Fruit fly (Drosophila melanogaster) whole organism, embryonic: ENCODE measurements around the gene CG32313.
A peak's percentile ranks its signal among the peaks of the same experiment; 100 is the strongest.

Source experiments
- CG12071 ChIP-seq: fragments of 200-800 bp; sonication (Bioruptor generic); optimal IDR thresholded peaks from 3 replicates; lab custom pipeline; 2018; ENCODE audit warnings: missing biosample characterization, mild to moderate bottlenecking, missing genetic modification characterization
- CG12769 ChIP-seq: fragments of 200-800 bp; sonication (Bioruptor generic); optimal IDR thresholded peaks from 2 replicates; lab custom pipeline; 2019; ENCODE audit warnings: missing biosample characterization, mild to moderate bottlenecking, missing genetic modification characterization, moderate library complexity
- CG13624 ChIP-seq: fragments of 200-800 bp; sonication (Bioruptor generic); optimal IDR thresholded peaks from 2 replicates; lab custom pipeline; 2016; ENCODE audit warnings: missing biosample characterization, missing genetic modification characterization
- CG14014 ChIP-seq: fragments of 200-800 bp; sonication (Bioruptor generic); IDR thresholded peaks from 2 replicates; pipeline ENCODE4 v1.3.6; 2022; ENCODE audit warnings: missing biosample characterization, missing genetic modification characterization
- CG14710 ChIP-seq: fragments of 200-800 bp; sonication (Bioruptor generic); optimal IDR thresholded peaks from 3 replicates; lab custom pipeline; 2019; ENCODE audit warnings: missing biosample characterization, mild to moderate bottlenecking, missing genetic modification characterization, moderate library complexity
- CG15479 ChIP-seq: fragments of 200-800 bp; sonication (Bioruptor generic); optimal IDR thresholded peaks from 3 replicates; lab custom pipeline; 2019; ENCODE audit warnings: missing biosample characterization, mild to moderate bottlenecking, missing genetic modification characterization, moderate library complexity
- CG15514 ChIP-seq: fragments of 200-800 bp; sonication (Bioruptor generic); optimal IDR thresholded peaks from 3 replicates; lab custom pipeline; 2017; ENCODE audit warnings: missing biosample characterization, missing genetic modification characterization, mild to moderate bottlenecking, moderate library complexity, missing genetic modification reagents
- CG1603 ChIP-seq: fragments of 200-800 bp; sonication (Bioruptor generic); optimal IDR thresholded peaks from 2 replicates; lab custom pipeline; 2019; ENCODE audit warnings: missing biosample characterization, mild to moderate bottlenecking, missing genetic modification characterization, moderate library complexity
- CG1647 ChIP-seq: fragments of 200-800 bp; sonication (Bioruptor generic); optimal IDR thresholded peaks from 3 replicates; lab custom pipeline; 2016; ENCODE audit warnings: missing biosample characterization, missing genetic modification characterization
- CG1832 ChIP-seq: fragments of 200-800 bp; sonication (Bioruptor generic); optimal IDR thresholded peaks from 2 replicates; lab custom pipeline; 2017; ENCODE audit warnings: missing biosample characterization, mild to moderate bottlenecking, missing genetic modification characterization, inconsistent platforms
- CG2129 ChIP-seq: fragments of 200-800 bp; sonication (Bioruptor generic); IDR thresholded peaks from 2 replicates; pipeline ENCODE4 v1.3.6; 2022; ENCODE audit warnings: missing biosample characterization, missing genetic modification characterization; ENCODE audit not compliant: partially characterized antibody
- CG6654 ChIP-seq: fragments of 200-800 bp; sonication (Bioruptor generic); optimal IDR thresholded peaks from 2 replicates; lab custom pipeline; 2017; ENCODE audit warnings: missing biosample characterization, mild to moderate bottlenecking, missing genetic modification characterization
- CG7357 ChIP-seq: fragments of 200-800 bp; sonication (Bioruptor generic); IDR thresholded peaks from 3 replicates; pipeline ENCODE4 v1.3.6; 2022; ENCODE audit warnings: missing biosample characterization, missing genetic modification characterization
- CG7372 ChIP-seq: fragments of 200-800 bp; sonication (Bioruptor generic); IDR thresholded peaks from 2 replicates; pipeline ENCODE4 v1.3.6; 2022; ENCODE audit warnings: missing biosample characterization, missing genetic modification characterization
- CG8924 ChIP-seq: fragments of 200-800 bp; optimal IDR thresholded peaks from 3 replicates; lab custom pipeline; 2019; ENCODE audit warnings: missing biosample characterization, mild to moderate bottlenecking, missing genetic modification characterization, moderate library complexity
- D ChIP-seq, 2 experiments: fragments of 200-800 bp in 1 of 2; fragments of >200 bp in 1 of 2; sonication (Bioruptor generic) in 1 of 2; optimal IDR thresholded peaks; 2 replicates in 1 of 2; 3 replicates in 1 of 2; lab custom pipeline; 2017; ENCODE audit warnings: mild to moderate bottlenecking in 1 of 2, missing biosample characterization in 1 of 2, missing genetic modification characterization in 1 of 2, missing genetic modification reagents in 1 of 2
- Dip2 ChIP-seq: fragments of 200-800 bp; sonication (Bioruptor generic); IDR thresholded peaks from 2 replicates; pipeline ENCODE4 v1.3.6; 2022; ENCODE audit warnings: missing biosample characterization, missing genetic modification characterization
- Ets97D ChIP-seq: fragments of 200-800 bp; sonication (Bioruptor generic); optimal IDR thresholded peaks from 3 replicates; lab custom pipeline; 2016; ENCODE audit warnings: missing biosample characterization, missing genetic modification characterization
- Hand ChIP-seq: fragments of 200-800 bp; sonication (Bioruptor generic); optimal IDR thresholded peaks from 2 replicates; lab custom pipeline; 2017; ENCODE audit warnings: mild to moderate bottlenecking, missing biosample characterization, missing genetic modification reagents, missing genetic modification characterization
- Mrtf ChIP-seq: fragments of 200-800 bp; sonication (Bioruptor generic); IDR thresholded peaks from 3 replicates; pipeline ENCODE4 v1.3.6; 2022; ENCODE audit warnings: missing biosample characterization, missing genetic modification characterization
- Nf-YA ChIP-seq: fragments of 200-800 bp; sonication (Bioruptor generic); IDR thresholded peaks from 2 replicates; pipeline ENCODE4 v1.3.6; 2022; ENCODE audit warnings: missing biosample characterization, missing genetic modification characterization
- PHDP ChIP-seq: fragments of 200-800 bp; sonication (Bioruptor generic); optimal IDR thresholded peaks from 3 replicates; lab custom pipeline; 2018; ENCODE audit warnings: missing biosample characterization, mild to moderate bottlenecking, missing genetic modification characterization, moderate library complexity
- Pdp1 ChIP-seq, 2 experiments: fragments of 200-800 bp; sonication (Bioruptor generic); optimal IDR thresholded peaks; 3 replicates each; lab custom pipeline; 2016; ENCODE audit warnings: missing biosample characterization in 2 of 2, missing genetic modification characterization in 2 of 2, mild to moderate bottlenecking in 1 of 2, moderate library complexity in 1 of 2
- Ssrp ChIP-seq: fragments of 200-800 bp; sonication (Bioruptor generic); optimal IDR thresholded peaks from 2 replicates; lab custom pipeline; 2018; ENCODE audit warnings: missing biosample characterization, mild to moderate bottlenecking, missing genetic modification characterization, moderate library complexity
- TFAM ChIP-seq: fragments of 200-800 bp; sonication (Bioruptor generic); optimal IDR thresholded peaks from 2 replicates; lab custom pipeline; 2017; ENCODE audit warnings: missing biosample characterization, missing genetic modification characterization, inconsistent platforms
- Taf1 ChIP-seq: fragments of 200-800 bp; sonication (Bioruptor generic); IDR thresholded peaks from 2 replicates; pipeline ENCODE4 v1.3.6; 2022; ENCODE audit warnings: missing biosample characterization, missing genetic modification characterization
- ara ChIP-seq: fragments of 200-800 bp; sonication (Bioruptor generic); IDR thresholded peaks from 2 replicates; pipeline ENCODE4 v1.3.6; 2022; ENCODE audit warnings: missing biosample characterization, missing genetic modification characterization
- ash1 ChIP-seq: fragments of 200-800 bp; sonication (Bioruptor generic); optimal IDR thresholded peaks from 2 replicates; lab custom pipeline; 2018; ENCODE audit warnings: missing biosample characterization, mild to moderate bottlenecking, missing genetic modification characterization
- az2 ChIP-seq: fragments of 200-800 bp; sonication (Bioruptor generic); optimal IDR thresholded peaks from 3 replicates; lab custom pipeline; 2016; ENCODE audit warnings: missing biosample characterization, missing genetic modification characterization
- cad ChIP-seq: fragments of >200 bp; optimal IDR thresholded peaks from 2 replicates; lab custom pipeline; 2017; ENCODE audit warnings: missing biosample characterization, missing genetic modification characterization
- cg ChIP-seq: fragments of 200-800 bp; sonication (Bioruptor generic); optimal IDR thresholded peaks from 3 replicates; lab custom pipeline; 2019; ENCODE audit warnings: missing biosample characterization, mild to moderate bottlenecking, missing genetic modification characterization, moderate library complexity
- chn ChIP-seq: fragments of 200-800 bp; sonication (Bioruptor generic); optimal IDR thresholded peaks from 2 replicates; lab custom pipeline; 2016; ENCODE audit warnings: missing biosample characterization, missing genetic modification characterization
- esg ChIP-seq: fragments of 200-800 bp; sonication (Bioruptor generic); conservative IDR thresholded peaks from 2 replicates; pipeline ENCODE4 v1.3.6; 2022; ENCODE audit warnings: missing biosample characterization, missing genetic modification characterization
- fru ChIP-seq: fragments of >200 bp; optimal IDR thresholded peaks from 2 replicates; lab custom pipeline; 2017
- ftz-f1 ChIP-seq: fragments of 200-800 bp; sonication (Bioruptor generic); optimal IDR thresholded peaks from 2 replicates; lab custom pipeline; 2016; ENCODE audit warnings: missing biosample characterization, missing genetic modification characterization
- gcm2 ChIP-seq: fragments of 200-800 bp; sonication (Bioruptor generic); optimal IDR thresholded peaks from 2 replicates; lab custom pipeline; 2016; ENCODE audit warnings: missing biosample characterization, missing genetic modification characterization
- grn ChIP-seq: fragments of 200-800 bp; sonication (Bioruptor generic); optimal IDR thresholded peaks from 3 replicates; lab custom pipeline; 2017; ENCODE audit warnings: missing biosample characterization, missing genetic modification characterization
- maf-S ChIP-seq: fragments of 200-800 bp; sonication (Bioruptor generic); optimal IDR thresholded peaks from 2 replicates; lab custom pipeline; 2016; ENCODE audit warnings: missing biosample characterization, missing genetic modification characterization
- peb ChIP-seq: fragments of 200-800 bp; sonication (Bioruptor generic); IDR thresholded peaks from 2 replicates; pipeline ENCODE4 v1.3.6; 2022; ENCODE audit warnings: missing biosample characterization, missing genetic modification characterization
- pho ChIP-seq: fragments of 200-800 bp; sonication (Bioruptor generic); optimal IDR thresholded peaks from 2 replicates; lab custom pipeline; 2016; ENCODE audit warnings: missing biosample characterization, missing genetic modification characterization
- ranshi ChIP-seq: fragments of 200-800 bp; sonication (Bioruptor generic); IDR thresholded peaks from 2 replicates; pipeline ENCODE4 v1.3.6; 2022; ENCODE audit warnings: missing biosample characterization, missing genetic modification characterization
- schlank ChIP-seq: fragments of 200-800 bp; sonication (Bioruptor generic); optimal IDR thresholded peaks from 2 replicates; lab custom pipeline; 2018; ENCODE audit warnings: missing biosample characterization, mild to moderate bottlenecking, missing genetic modification characterization
- seq ChIP-seq: fragments of 200-800 bp; sonication (Bioruptor generic); IDR thresholded peaks from 2 replicates; pipeline ENCODE4 v1.3.6; 2022; ENCODE audit warnings: missing biosample characterization, missing genetic modification characterization
- sisA ChIP-seq: fragments of 200-800 bp; sonication (Bioruptor generic); IDR thresholded peaks from 2 replicates; pipeline ENCODE4 v1.3.6; 2022; ENCODE audit warnings: missing biosample characterization, missing genetic modification characterization
- so ChIP-seq: fragments of 200-800 bp; sonication (Bioruptor generic); IDR thresholded peaks from 3 replicates; pipeline ENCODE4 v1.3.6; 2022; ENCODE audit warnings: missing biosample characterization, missing genetic modification characterization
- stwl ChIP-seq: fragments of 200-800 bp; sonication (Bioruptor generic); optimal IDR thresholded peaks from 3 replicates; lab custom pipeline; 2018; ENCODE audit warnings: missing biosample characterization, mild to moderate bottlenecking, missing genetic modification characterization, moderate library complexity
- trh ChIP-seq: fragments of 200-800 bp; sonication (Bioruptor generic); optimal IDR thresholded peaks from 2 replicates; lab custom pipeline; 2016; ENCODE audit warnings: missing biosample characterization, missing genetic modification characterization

CG32313 gene

dm6 chr3L:1517274-1518047 lies 28.1 kb downstream of the CG32313 start (continued):
- TF ChIP-seq seq: 0 out of 2 replicates have a peak, but pooled peaks have one; percentile 32
- no peak for TF ChIP-seq CG7372 (GFP tag; lab: Robert Waterston, UW)
- peak; percentile 52 for TF ChIP-seq pho (GFP tag; lab: Kevin White, UChicago)
- TF ChIP-seq TFAM (GFP tag; lab: Kevin White, UChicago): no peak
- TF ChIP-seq CG6654 (GFP tag; lab: Kevin White, UChicago): no peak
- TF ChIP-seq Ets97D (GFP tag; lab: Kevin White, UChicago): peak; percentile 80
- TF ChIP-seq Mrtf (GFP tag; lab: Robert Waterston, UW): no peak
- peak; percentile 46 for TF ChIP-seq grn (GFP tag; lab: Kevin White, UChicago)
- TF ChIP-seq chn (GFP tag; lab: Kevin White, UChicago): peak; percentile 86
- no peak for TF ChIP-seq ash1 (GFP tag; lab: Kevin White, UChicago)
- TF ChIP-seq ftz-f1: no peak
- TF ChIP-seq CG2129 (GFP tag; lab: Robert Waterston, UW): peak; percentile 53
- TF ChIP-seq Ssrp (tag; lab: Kevin White, UChicago): no peak
- TF ChIP-seq CG7357 (GFP tag; lab: Robert Waterston, UW): no peak

DNA sequence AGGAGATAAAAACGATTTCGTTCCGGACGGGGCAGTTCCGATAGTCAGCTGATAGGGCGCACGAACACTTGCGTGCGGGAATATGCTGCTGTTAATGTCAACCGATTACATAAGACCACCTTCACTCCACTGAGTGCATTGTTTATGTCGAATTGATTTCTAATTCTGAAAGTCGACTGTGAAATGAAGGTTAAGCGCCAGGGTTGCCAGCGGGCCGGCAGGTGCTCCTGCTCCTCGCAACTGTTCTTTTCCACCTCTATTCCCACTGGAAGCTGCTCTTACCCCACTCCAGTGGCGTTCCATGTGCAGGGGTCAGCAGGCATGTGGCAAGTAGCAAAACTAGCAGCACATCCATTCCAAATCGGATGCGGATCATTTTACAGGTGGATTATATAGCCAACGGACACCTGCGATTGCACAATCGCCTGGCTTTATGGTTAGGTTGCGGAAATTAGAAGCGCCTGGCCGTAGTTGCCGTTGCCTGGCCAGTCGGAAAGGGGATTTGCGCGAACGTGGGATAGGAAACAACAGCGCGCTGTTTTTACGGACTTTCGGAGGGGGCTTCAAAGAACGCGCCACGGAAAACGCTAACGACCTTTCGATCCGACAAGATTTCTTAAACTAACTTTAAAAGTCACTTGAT lies 28.8 kb downstream of the CG32313 start, which contains the start of gene cue:
Gene cue, minus strand, starts transcription at position 641 of the 643 bp plus-strand sequence.
- TF ChIP-seq stwl (tag; lab: Kevin White, UChicago) (no peak), schlank (tag; lab: Kevin White, UChicago) (no peak), Taf1 (GFP tag; lab: Robert Waterston, UW) (0 out of 2 replicates have a peak, but pooled peaks have one; percentile 6), cad (no peak), CG13624 (GFP tag; lab: Kevin White, UChicago) (no peak), CG1603 (no peak), maf-S (no peak), ranshi (GFP tag; lab: Robert Waterston, UW) (no peak), ara (GFP tag; lab: Robert Waterston, UW) (no peak), Pdp1 (GFP tag; optimal IDR thresholded peaks at IDR 0.05; lab: Kevin White, UChicago) (peak in 1 of 2 experiments; percentile 97), Hand (GFP tag; lab: Kevin White, UChicago) (no peak), sisA (no peak), CG8924 (tag; lab: Kevin White, UChicago) (no peak), CG1647 (GFP tag; lab: Kevin White, UChicago) (no peak), CG1832 (GFP tag; lab: Kevin White, UChicago) (no peak), PHDP (tag; lab: Kevin White, UChicago) (no peak), fru (lab: Kevin White, UChicago) (no peak), Dip2 (GFP tag; lab: Robert Waterston, UW) (no peak), CG12071 (GFP tag; lab: Kevin White, UChicago) (no peak), CG15479 (GFP tag; lab: Kevin White, UChicago) (peak; percentile 48), D (optimal IDR thresholded peaks at IDR 0.05; lab: Kevin White, UChicago) (peak; percentile 51), D (GFP tag; optimal IDR thresholded peaks at IDR 0.05; lab: Kevin White, UChicago) (no peak), trh (GFP tag; lab: Kevin White, UChicago) (no peak), CG15514 (GFP tag; lab: Kevin White, UChicago) (peak; percentile 63), gcm2 (GFP tag; lab: Kevin White, UChicago) (no peak), so (GFP tag; lab: Robert Waterston, UW) (peak; percentile 60; the same call in 2 of the 3 replicates), CG14014 (GFP tag; lab: Robert Waterston, UW) (no peak), CG7372 (GFP tag; lab: Robert Waterston, UW) (no peak), CG14710 (tag; lab: Kevin White, UChicago) (no peak), peb (no peak), ftz-f1 (peak; percentile 53), cg (GFP tag; lab: Kevin White, UChicago) (peak; percentile 26), CG12769 (peak; percentile 37), esg (GFP tag; lab: Robert Waterston, UW) (no peak), az2 (GFP tag; lab: Kevin White, UChicago) (no peak), Nf-YA (no peak)
